Fruit fly (Drosophila melanogaster) S2 (cell line): ENCODE measurements around the gene CG7294.

ENCODE experiments used
- CG8478 ChIP-seq: fragments of >200 bp; optimal IDR thresholded peaks from 2 replicates; lab custom pipeline; 2018
- CTCF ChIP-seq, 2 experiments: fragments of >200 bp; optimal IDR thresholded peaks; 2 replicates each; lab custom pipeline; 2018

- TF ChIP-seq CG8478 (lab: Kevin White, UChicago) (no peak), CTCF (optimal IDR thresholded peaks at IDR 0.05; lab: Kevin White, UChicago) (no peak)
Observed at dm6 chr2L:10685666-10686065, 3.4 kb downstream of the CG7294 start.
